Fruit fly (Drosophila melanogaster) whole organism, pupa: ENCODE data around the gene tai.

Experiments
- CG10348 ChIP-seq: fragments of 200-800 bp; sonication (Bioruptor generic); IDR thresholded peaks from 2 replicates; pipeline ENCODE4 v1.3.6; 2022; ENCODE audit warnings: missing biosample characterization, missing genetic modification characterization
- CG12605 ChIP-seq: fragments of 200-800 bp; sonication (Bioruptor generic); IDR thresholded peaks from 2 replicates; pipeline ENCODE4 v1.3.6; 2022; ENCODE audit warnings: missing biosample characterization, missing genetic modification characterization
- CG13204 ChIP-seq: fragments of 200-800 bp; sonication (Bioruptor generic); optimal IDR thresholded peaks from 2 replicates; lab custom pipeline; 2018; ENCODE audit warnings: missing biosample characterization, mild to moderate bottlenecking, missing genetic modification characterization, moderate library complexity
- CG14655 ChIP-seq: fragments of 200-800 bp; sonication (Bioruptor generic); optimal IDR thresholded peaks from 3 replicates; lab custom pipeline; 2017; ENCODE audit warnings: mild to moderate bottlenecking, missing biosample characterization, missing genetic modification reagents, missing genetic modification characterization
- CG15710 ChIP-seq: fragments of 200-800 bp; sonication (Bioruptor generic); optimal IDR thresholded peaks from 2 replicates; lab custom pipeline; 2018; ENCODE audit warnings: missing biosample characterization, mild to moderate bottlenecking, missing genetic modification characterization, moderate library complexity
- CG17806 ChIP-seq: fragments of 200-800 bp; sonication (Bioruptor generic); optimal IDR thresholded peaks from 2 replicates; lab custom pipeline; 2018; ENCODE audit warnings: missing biosample characterization, mild to moderate bottlenecking, missing genetic modification characterization, moderate library complexity
- CG32121 ChIP-seq: fragments of 200-800 bp; sonication (Bioruptor generic); IDR thresholded peaks from 2 replicates; pipeline ENCODE4 v1.3.6; 2022; ENCODE audit warnings: missing biosample characterization, missing genetic modification characterization
- CG34367 ChIP-seq: fragments of 200-800 bp; sonication (Bioruptor generic); optimal IDR thresholded peaks from 2 replicates; lab custom pipeline; 2018; ENCODE audit warnings: missing biosample characterization, mild to moderate bottlenecking, missing genetic modification characterization
- CG4496 ChIP-seq: fragments of 200-800 bp; sonication (Bioruptor generic); IDR thresholded peaks from 3 replicates; pipeline ENCODE4 v1.3.6; 2022; ENCODE audit warnings: missing biosample characterization, missing genetic modification characterization
- CG8159 ChIP-seq: fragments of 200-800 bp; sonication (Bioruptor generic); optimal IDR thresholded peaks from 3 replicates; lab custom pipeline; 2018; ENCODE audit warnings: missing biosample characterization, mild to moderate bottlenecking, missing genetic modification characterization, moderate library complexity
- CG8301 ChIP-seq: fragments of 200-800 bp; sonication (Bioruptor generic); optimal IDR thresholded peaks from 2 replicates; lab custom pipeline; 2018; ENCODE audit warnings: missing biosample characterization, mild to moderate bottlenecking, missing genetic modification characterization
- CG9948 ChIP-seq: fragments of 200-800 bp; sonication (Bioruptor generic); optimal IDR thresholded peaks from 2 replicates; lab custom pipeline; 2018; ENCODE audit warnings: missing biosample characterization, mild to moderate bottlenecking, missing genetic modification characterization, moderate library complexity
- D1 ChIP-seq: fragments of 200-800 bp; sonication (Bioruptor generic); optimal IDR thresholded peaks from 2 replicates; lab custom pipeline; 2018; ENCODE audit warnings: missing biosample characterization, mild to moderate bottlenecking, missing genetic modification characterization, moderate library complexity
- EcR ChIP-seq: fragments of 200-800 bp; sonication (Bioruptor generic); optimal IDR thresholded peaks from 3 replicates; lab custom pipeline; 2019; ENCODE audit warnings: missing biosample characterization, missing genetic modification characterization, mild to moderate bottlenecking, moderate library complexity, missing genetic modification reagents
- Ets98B ChIP-seq: fragments of 200-800 bp; sonication (Bioruptor generic); IDR thresholded peaks from 2 replicates; pipeline ENCODE4 v1.3.6; 2022; ENCODE audit warnings: missing biosample characterization, missing genetic modification characterization
- Pif1A ChIP-seq: fragments of 200-800 bp; sonication (Bioruptor generic); optimal IDR thresholded peaks from 3 replicates; lab custom pipeline; 2016; ENCODE audit warnings: missing biosample characterization, missing genetic modification characterization
- Pif1B ChIP-seq: fragments of 200-800 bp; sonication (Bioruptor generic); optimal IDR thresholded peaks from 3 replicates; lab custom pipeline; 2016; ENCODE audit warnings: missing biosample characterization, missing genetic modification characterization
- Snoo ChIP-seq: fragments of 200-800 bp; sonication (Bioruptor generic); optimal IDR thresholded peaks from 3 replicates; lab custom pipeline; 2017; ENCODE audit warnings: missing biosample characterization, mild to moderate bottlenecking, missing genetic modification characterization, inconsistent platforms
- fd96Ca ChIP-seq: fragments of 200-800 bp; sonication (Bioruptor generic); IDR thresholded peaks from 3 replicates; pipeline ENCODE4 v1.3.6; 2022; ENCODE audit warnings: missing biosample characterization, missing genetic modification characterization
- gl ChIP-seq: fragments of 200-800 bp; sonication (Bioruptor generic); optimal IDR thresholded peaks from 2 replicates; lab custom pipeline; 2018; ENCODE audit warnings: missing biosample characterization, mild to moderate bottlenecking, missing genetic modification characterization
- rn ChIP-seq: fragments of 200-800 bp; sonication (Bioruptor generic); IDR thresholded peaks from 2 replicates; pipeline ENCODE4 v1.3.6; 2022; ENCODE audit warnings: missing biosample characterization, missing genetic modification characterization

Gene tai

DNA sequence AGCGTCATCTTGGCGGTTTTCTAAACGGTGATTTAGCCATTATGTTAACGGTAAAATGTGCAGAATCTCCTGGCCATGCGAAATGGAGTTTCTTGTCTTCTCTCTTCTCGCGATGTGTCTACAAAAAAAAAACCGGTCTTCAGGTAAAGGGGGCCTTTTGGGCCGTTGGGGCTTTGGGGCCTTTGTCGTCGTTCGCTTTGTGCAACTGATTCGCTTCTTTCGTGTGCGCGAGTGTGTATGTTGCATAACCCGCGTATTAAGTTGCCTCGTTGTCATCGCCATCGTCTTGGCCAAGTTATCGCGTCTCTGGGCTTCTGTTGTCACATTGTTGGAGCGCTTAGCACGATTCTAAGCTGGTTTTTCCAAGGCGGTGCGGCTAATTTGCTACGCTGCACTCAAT, 22.3 kb downstream of the tai start:
- TF ChIP-seq EcR (GFP tag; lab: Kevin White, UChicago) (peak; percentile 15), CG34367 (tag; lab: Kevin White, UChicago) (no peak), Ets98B (GFP tag; lab: Robert Waterston, UW) (no peak), CG12605 (GFP tag; lab: Robert Waterston, UW) (no peak), CG4496 (GFP tag; lab: Robert Waterston, UW) (0 out of 3 replicates have a peak, but pooled peaks have one; percentile 9), CG14655 (GFP tag; lab: Kevin White, UChicago) (no peak)

DNA sequence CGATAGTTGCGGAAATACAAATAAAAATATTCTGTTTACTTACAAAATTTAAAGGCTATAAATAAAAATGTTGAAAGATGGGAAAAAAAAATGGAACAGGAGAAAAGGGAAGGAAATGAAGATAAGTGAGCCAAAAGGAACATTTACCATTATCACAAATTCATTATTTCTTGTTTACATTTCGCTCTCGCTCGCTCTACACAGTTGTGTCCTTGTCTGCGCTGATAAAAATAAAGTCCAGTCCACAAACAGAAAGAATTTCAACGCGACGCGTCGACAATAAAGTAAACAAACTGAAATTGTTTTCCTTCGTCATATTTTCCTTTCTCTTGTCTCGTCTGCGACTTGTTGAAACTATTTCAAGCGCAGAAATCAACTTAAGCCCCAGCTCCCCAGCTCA, 22.7 kb downstream of the tai start:
- TF ChIP-seq CG8301 (tag; lab: Kevin White, UChicago) (no peak), Snoo (tag; lab: Kevin White, UChicago) (no peak), CG9948 (tag; lab: Kevin White, UChicago) (no peak), CG10348 (GFP tag; lab: Robert Waterston, UW) (no peak), CG8159 (tag; lab: Kevin White, UChicago) (peak; percentile 56), CG4496 (GFP tag; lab: Robert Waterston, UW) (no peak), Ets98B (GFP tag; lab: Robert Waterston, UW) (no peak), CG14655 (GFP tag; lab: Kevin White, UChicago) (peak; percentile 0), rn (no peak), CG15710 (tag; lab: Kevin White, UChicago) (no peak), CG34367 (tag; lab: Kevin White, UChicago) (no peak), Pif1A (GFP tag; lab: Kevin White, UChicago) (no peak), Pif1B (GFP tag; lab: Kevin White, UChicago) (no peak), CG13204 (peak; percentile 10), gl (tag; lab: Kevin White, UChicago) (peak; percentile 13), CG17806 (no peak), D1 (tag; lab: Kevin White, UChicago) (no peak), CG12605 (GFP tag; lab: Robert Waterston, UW) (no peak), fd96Ca (GFP tag; lab: Robert Waterston, UW) (no peak), EcR (GFP tag; lab: Kevin White, UChicago) (no peak), CG32121 (no peak)

DNA sequence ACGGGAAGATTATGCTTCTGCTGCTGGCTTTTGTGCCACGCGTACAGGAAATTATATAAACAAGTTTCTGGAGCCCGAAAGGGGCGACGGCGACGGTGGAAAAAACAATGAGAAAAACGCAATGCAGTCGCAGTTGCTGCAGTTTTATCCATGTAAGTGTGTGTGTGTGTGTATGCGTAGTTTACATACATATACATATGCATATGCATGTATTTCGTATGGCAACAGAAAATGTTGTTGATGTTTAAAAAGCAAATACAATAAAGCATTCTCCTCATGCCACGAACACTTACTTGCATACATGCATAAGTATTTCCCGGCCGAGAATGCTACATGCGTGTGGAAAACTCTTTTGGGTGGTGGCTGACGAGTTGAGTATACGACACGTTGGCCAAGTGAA, 23.7 kb downstream of the tai start:
- peak; percentile 60 for TF ChIP-seq Pif1A (GFP tag; lab: Kevin White, UChicago)
- TF ChIP-seq CG12605 (GFP tag; lab: Robert Waterston, UW), result no peak
- TF ChIP-seq CG17806, result no peak
- peak; percentile 20 for TF ChIP-seq D1 (tag; lab: Kevin White, UChicago)
- peak; percentile 49 for TF ChIP-seq CG34367 (tag; lab: Kevin White, UChicago)
- peak; percentile 62; the same call in 2 of the 3 replicates for TF ChIP-seq CG4496 (GFP tag; lab: Robert Waterston, UW)
- no peak for TF ChIP-seq Snoo (tag; lab: Kevin White, UChicago)
- TF ChIP-seq Ets98B (GFP tag; lab: Robert Waterston, UW), result peak; percentile 49
- TF ChIP-seq CG32121, result peak; percentile 58; the same call in 1 of the 2 replicates
- peak; percentile 19 for TF ChIP-seq CG14655 (GFP tag; lab: Kevin White, UChicago)
- no peak for TF ChIP-seq CG8301 (tag; lab: Kevin White, UChicago)
- TF ChIP-seq gl (tag; lab: Kevin White, UChicago), result peak; percentile 64
- peak; percentile 53 for TF ChIP-seq EcR (GFP tag; lab: Kevin White, UChicago)
- peak; percentile 41 for TF ChIP-seq CG15710 (tag; lab: Kevin White, UChicago)
- no peak for TF ChIP-seq CG10348 (GFP tag; lab: Robert Waterston, UW)
- TF ChIP-seq CG9948 (tag; lab: Kevin White, UChicago), result no peak
- peak; percentile 55 for TF ChIP-seq Pif1B (GFP tag; lab: Kevin White, UChicago)
- TF ChIP-seq fd96Ca (GFP tag; lab: Robert Waterston, UW), result peak; percentile 41; the same call in 1 of the 3 replicates
- TF ChIP-seq CG8159 (tag; lab: Kevin White, UChicago), result peak; percentile 30
- TF ChIP-seq CG13204, result peak; percentile 61
- TF ChIP-seq rn, result no peak
- TF ChIP-seq, all 21 proteins: peak for 14

DNA sequence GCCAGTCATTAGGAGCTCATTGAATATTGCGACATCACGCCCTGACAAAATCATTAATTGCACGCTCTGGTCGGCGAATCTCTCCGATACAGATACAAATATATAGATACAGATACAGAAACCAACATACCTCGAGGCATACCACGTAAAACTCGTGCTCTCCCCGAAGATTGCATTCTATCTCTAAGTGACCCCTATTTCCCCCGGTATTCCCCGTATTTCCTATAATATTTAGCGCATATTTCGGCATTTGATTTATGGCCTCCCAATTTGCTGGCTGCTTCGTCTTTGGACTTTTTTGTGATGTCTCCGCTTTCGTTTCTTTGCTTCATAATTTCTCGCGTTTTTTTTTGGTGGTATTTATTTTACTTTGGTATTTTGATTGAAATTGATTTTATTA, 25.7 kb downstream of the tai start:
- TF ChIP-seq CG9948 (tag; lab: Kevin White, UChicago), result no peak
- no peak for TF ChIP-seq CG15710 (tag; lab: Kevin White, UChicago)
- TF ChIP-seq Pif1A (GFP tag; lab: Kevin White, UChicago), result no peak
- TF ChIP-seq CG13204, result no peak
- TF ChIP-seq CG34367 (tag; lab: Kevin White, UChicago), result no peak
- no peak for TF ChIP-seq CG14655 (GFP tag; lab: Kevin White, UChicago)
- no peak for TF ChIP-seq Pif1B (GFP tag; lab: Kevin White, UChicago)
- TF ChIP-seq CG4496 (GFP tag; lab: Robert Waterston, UW), result no peak
- TF ChIP-seq fd96Ca (GFP tag; lab: Robert Waterston, UW), result no peak
- TF ChIP-seq CG32121, result no peak
- TF ChIP-seq gl (tag; lab: Kevin White, UChicago), result no peak
- TF ChIP-seq CG10348 (GFP tag; lab: Robert Waterston, UW), result no peak
- TF ChIP-seq CG17806, result no peak
- no peak for TF ChIP-seq CG12605 (GFP tag; lab: Robert Waterston, UW)
- TF ChIP-seq rn, result no peak
- no peak for TF ChIP-seq EcR (GFP tag; lab: Kevin White, UChicago)

DNA sequence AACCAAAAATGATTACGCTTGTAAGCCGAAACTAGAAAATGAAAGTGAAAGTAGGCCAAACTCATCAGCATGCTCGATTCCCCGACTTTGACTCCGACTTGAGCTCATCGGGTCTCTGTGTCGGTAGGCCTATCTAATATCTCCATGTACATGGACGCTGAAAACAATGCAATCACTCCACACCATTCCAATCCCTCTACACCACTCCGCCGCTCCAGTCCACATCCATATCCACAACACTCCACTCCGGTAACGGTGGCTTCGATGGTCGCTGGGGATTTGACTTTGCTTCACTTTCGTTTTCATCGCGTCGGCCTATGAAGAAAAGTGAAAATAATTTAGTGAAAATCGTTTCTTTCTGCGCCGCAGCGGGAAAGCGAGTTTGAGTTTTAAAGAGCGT, 27.1 kb downstream of the tai start:
- no peak for TF ChIP-seq Snoo (tag; lab: Kevin White, UChicago)
- no peak for TF ChIP-seq CG4496 (GFP tag; lab: Robert Waterston, UW)
- TF ChIP-seq gl (tag; lab: Kevin White, UChicago), result no peak
- no peak for TF ChIP-seq D1 (tag; lab: Kevin White, UChicago)
- no peak for TF ChIP-seq CG17806
- TF ChIP-seq CG34367 (tag; lab: Kevin White, UChicago), result no peak
- TF ChIP-seq CG10348 (GFP tag; lab: Robert Waterston, UW), result no peak
- TF ChIP-seq CG9948 (tag; lab: Kevin White, UChicago), result no peak
- TF ChIP-seq fd96Ca (GFP tag; lab: Robert Waterston, UW), result no peak
- TF ChIP-seq, all 21 proteins: peak for 0
